Worm (Caenorhabditis elegans): ENCODE data around the gene disl-2.
A peak's percentile ranks its signal among the peaks of the same experiment; 100 is the strongest.

Gene disl-2

DNA sequence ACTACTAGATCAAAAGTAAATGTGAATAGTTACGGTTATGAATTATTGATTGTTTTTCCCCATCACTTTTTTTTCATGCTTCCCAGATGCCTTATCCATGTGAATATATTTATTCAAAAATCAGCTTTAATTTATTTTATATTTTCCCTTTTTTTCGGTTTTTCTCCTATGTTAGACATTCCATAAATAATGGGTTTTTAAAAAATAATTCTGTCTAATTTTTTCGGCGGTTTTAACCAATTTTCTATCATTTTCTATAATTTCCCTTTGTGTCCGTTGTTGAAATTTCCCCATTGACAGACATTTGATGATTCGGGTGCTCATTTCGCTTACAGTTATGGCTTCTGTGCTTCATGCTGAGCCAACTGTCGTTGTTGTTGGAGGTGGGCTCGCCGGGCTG, 18.1 kb downstream of the disl-2 start, which contains the start of gene F48E8.3 (continued):
- TF ChIP-seq nhr-90 (tag; optimal IDR thresholded peaks at IDR 0.05) (no peak), attf-3 (GFP tag; conservative IDR thresholded peaks at IDR 0.05) (no peak), ceh-79 (tag; optimal IDR thresholded peaks at IDR 0.05) (no peak), egl-44 (GFP tag; IDR thresholded peaks at IDR 0.05) (no peak), nhr-27 (tag; optimal IDR thresholded peaks at IDR 0.05) (no peak)

DNA sequence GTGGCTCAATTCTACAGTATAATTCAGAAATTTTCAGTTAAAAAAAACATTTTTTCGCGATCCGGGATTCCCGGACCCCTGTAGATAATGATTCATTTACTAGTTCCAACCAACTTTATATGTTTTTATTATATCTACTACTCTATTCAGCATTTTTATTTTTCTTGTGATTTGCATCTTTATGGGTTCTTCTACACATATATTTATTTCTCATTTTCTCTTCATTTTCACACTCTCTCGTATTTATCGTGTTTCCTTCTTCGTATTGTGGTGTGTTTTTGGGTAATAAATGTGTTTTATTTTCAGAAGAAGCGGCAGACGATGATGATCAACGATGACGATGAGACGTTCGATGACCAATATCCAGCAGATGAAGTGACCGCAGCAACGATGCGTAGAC, 21.1 kb downstream of the disl-2 start, which contains the start of gene F48E8.2:
Gene F48E8.2 (plus strand): TSS at position 301 of the 400 bp plus-strand sequence.
- TF ChIP-seq tbx-9 (tag; optimal IDR thresholded peaks at IDR 0.05; ENCODE audit: borderline replicate concordance) (no peak), repo-1 (tag; optimal IDR thresholded peaks at IDR 0.05) (no peak), B0336.3 (GFP tag; IDR thresholded peaks at IDR 0.05) (no peak), ztf-18 (tag; optimal IDR thresholded peaks at IDR 0.05) (no peak), K12H6.12 (tag; optimal IDR thresholded peaks at IDR 0.05) (no peak), gei-17 (GFP tag; optimal IDR thresholded peaks at IDR 0.05) (no peak), madf-10 (tag; optimal IDR thresholded peaks at IDR 0.05) (no peak), unc-130 (GFP tag; optimal IDR thresholded peaks at IDR 0.05) (no peak), ama-1 (optimal IDR thresholded peaks at IDR 0.05) (no peak), ama-1 (GFP tag; optimal IDR thresholded peaks at IDR 0.05) (no peak), ceh-58 (GFP tag; IDR thresholded peaks at IDR 0.05) (no peak), lsy-27 (tag; optimal IDR thresholded peaks at IDR 0.05; ENCODE audit: borderline replicate concordance, insufficient read depth) (no peak)

DNA sequence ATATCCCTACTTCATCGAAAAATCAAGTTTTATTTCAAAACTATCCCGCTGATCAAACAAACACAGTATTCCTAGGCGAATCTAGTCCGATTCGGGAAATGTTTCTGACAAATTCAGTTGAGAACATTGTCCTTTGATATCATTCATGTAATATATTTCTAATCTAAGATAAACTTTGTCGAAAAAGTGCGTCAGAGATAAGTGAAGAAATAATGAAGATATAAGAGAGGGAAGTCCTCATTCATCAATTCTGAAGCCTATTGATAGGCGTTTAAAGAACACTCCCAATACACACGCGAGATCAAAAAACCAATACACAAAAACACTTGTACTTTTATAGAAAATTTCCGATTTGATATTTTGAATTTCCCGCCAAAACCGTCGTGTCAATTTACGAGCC, 21.9 kb downstream of the disl-2 start:
- TF ChIP-seq unc-130 (GFP tag; optimal IDR thresholded peaks at IDR 0.05) (no peak), rpc-1 (optimal IDR thresholded peaks at IDR 0.05) (no peak), rpc-1 (tag; optimal IDR thresholded peaks at IDR 0.05) (no peak), him-1 (tag; optimal IDR thresholded peaks at IDR 0.05) (no peak), athp-1 (tag; optimal IDR thresholded peaks at IDR 0.05) (no peak), C17E4.6 (GFP tag; IDR thresholded peaks at IDR 0.05) (no peak), let-607 (tag; optimal IDR thresholded peaks at IDR 0.05) (no peak), bed-2 (GFP tag; IDR thresholded peaks at IDR 0.05) (no peak), akir-1 (GFP tag; optimal IDR thresholded peaks at IDR 0.05) (no peak), attf-3 (GFP tag; conservative IDR thresholded peaks at IDR 0.05) (no peak), fkh-3 (tag; optimal IDR thresholded peaks at IDR 0.05) (no peak), dpl-1 (GFP tag; optimal IDR thresholded peaks at IDR 0.05) (no peak), T26A5.8 (tag; optimal IDR thresholded peaks at IDR 0.05) (no peak), F10E7.11 (tag; optimal IDR thresholded peaks at IDR 0.05) (no peak), ama-1 (optimal IDR thresholded peaks at IDR 0.05) (no peak), ama-1 (GFP tag; optimal IDR thresholded peaks at IDR 0.05) (no peak)

DNA sequence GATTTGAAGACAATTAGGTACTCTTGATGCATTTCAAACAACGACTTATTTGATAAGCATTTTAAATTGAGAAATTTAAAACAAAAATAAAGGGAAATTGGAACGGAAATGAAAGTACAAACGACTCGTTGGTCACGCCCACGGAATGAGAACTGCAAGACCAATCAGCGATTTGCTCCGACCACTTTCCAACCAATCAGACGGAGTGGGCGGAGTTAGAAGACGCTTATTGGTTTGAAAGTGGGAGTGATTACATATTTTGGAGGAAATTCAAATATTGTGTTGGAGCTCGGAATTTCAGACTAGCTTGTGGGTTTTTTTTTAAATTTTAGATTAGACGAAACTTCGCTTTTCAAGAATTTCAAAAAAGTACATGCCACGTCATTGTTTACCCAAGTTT, 26.1 kb downstream of the disl-2 start:
- TF ChIP-seq atf-7 (tag; optimal IDR thresholded peaks at IDR 0.05) (no peak), rec-8 (tag; optimal IDR thresholded peaks at IDR 0.05) (no peak), pha-4 (tag; optimal IDR thresholded peaks at IDR 0.05) (no peak), nfya-1 (tag; optimal IDR thresholded peaks at IDR 0.05; ENCODE audit: borderline replicate concordance, insufficient read depth) (no peak), nfyb-1 (GFP tag; IDR thresholded peaks at IDR 0.05) (peak; percentile 72; the same call in 1 of the 2 replicates)

DNA sequence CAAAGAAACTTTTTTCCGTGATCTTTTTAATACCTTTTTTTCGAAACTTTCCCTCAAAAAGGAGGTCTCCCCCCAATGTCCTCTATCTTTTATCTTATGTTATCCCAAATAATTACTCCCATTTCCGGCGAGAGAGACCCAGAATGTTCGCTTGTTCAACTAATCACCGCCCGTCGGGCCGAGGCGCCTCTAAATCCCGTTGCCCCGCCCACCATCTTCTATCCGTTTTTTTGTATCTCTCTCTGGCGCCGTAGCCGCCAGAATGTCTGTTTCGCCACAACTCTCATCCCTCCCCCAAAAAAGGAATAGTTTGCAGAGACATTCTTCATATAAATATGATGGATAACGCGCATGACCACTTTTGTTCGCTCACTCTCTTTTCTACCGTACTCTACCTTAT, 29.7 kb downstream of the disl-2 start:
- TF ChIP-seq zfh-2 (GFP tag; conservative IDR thresholded peaks at IDR 0.05) (0 out of 2 replicates have a peak, but pooled peaks have one; percentile 18), madf-10 (tag; optimal IDR thresholded peaks at IDR 0.05) (no peak), ceh-27 (GFP tag; optimal IDR thresholded peaks at IDR 0.05) (no peak), hmg-20 (GFP tag; IDR thresholded peaks at IDR 0.05) (no peak)
